Worm (Caenorhabditis elegans) whole organism, late embryonic: ENCODE measurements around the gene B0457.2.
A peak's percentile ranks its signal among the peaks of the same experiment; 100 is the strongest.

ENCODE experiments used
- C38D4.7 ChIP-seq: fragments of 200-800 bp; sonication (Bioruptor generic); optimal IDR thresholded peaks from 2 replicates; lab custom pipeline; 2018; ENCODE audit warnings: mild to moderate bottlenecking, missing genetic modification characterization, moderate library complexity, missing compliant biosample characterization
- T23F11.4 ChIP-seq: fragments of 200-800 bp; sonication (Bioruptor generic); optimal IDR thresholded peaks from 2 replicates; lab custom pipeline; 2018; ENCODE audit warnings: mild to moderate bottlenecking, missing genetic modification characterization, missing compliant biosample characterization
- Y22D7AL.16 ChIP-seq: sonication (generic microtip); optimal IDR thresholded peaks from 2 replicates; lab custom pipeline; 2016; ENCODE audit warnings: missing genetic modification characterization, missing compliant biosample characterization
- ama-1 ChIP-seq: fragments of 150-350 bp; optimal IDR thresholded peaks from 2 replicates; lab custom pipeline; 2014
- ceh-18 ChIP-seq: sonication (generic microtip); optimal IDR thresholded peaks from 2 replicates; lab custom pipeline; 2016; ENCODE audit warnings: missing genetic modification characterization, missing compliant biosample characterization
- ceh-22 ChIP-seq: sonication (generic microtip); optimal IDR thresholded peaks from 2 replicates; lab custom pipeline; 2017; ENCODE audit warnings: missing biosample characterization, missing genetic modification characterization
- ceh-30 ChIP-seq: fragments of 150-350 bp; optimal IDR thresholded peaks from 2 replicates; lab custom pipeline; 2014; ENCODE audit warnings: missing biosample characterization, missing genetic modification characterization
- ceh-31 ChIP-seq: sonication (generic microtip); optimal IDR thresholded peaks from 2 replicates; lab custom pipeline; 2016; ENCODE audit warnings: missing genetic modification characterization, missing compliant biosample characterization
- ceh-34 ChIP-seq: sonication (generic microtip); optimal IDR thresholded peaks from 2 replicates; lab custom pipeline; 2016; ENCODE audit warnings: mild to moderate bottlenecking, missing genetic modification characterization, missing compliant biosample characterization
- ceh-45 ChIP-seq: fragments of 200-800 bp; sonication (Bioruptor generic); IDR thresholded peaks from 2 replicates; pipeline ENCODE4 v1.3.6; 2022; ENCODE audit warnings: missing genetic modification reagents, missing genetic modification characterization, missing compliant biosample characterization
- ceh-48 ChIP-seq: sonication (generic microtip); optimal IDR thresholded peaks from 2 replicates; lab custom pipeline; 2016; ENCODE audit warnings: missing genetic modification characterization, inconsistent platforms, missing compliant biosample characterization
- ceh-9 ChIP-seq: sonication (generic microtip); optimal IDR thresholded peaks from 2 replicates; lab custom pipeline; 2016; ENCODE audit warnings: mild to moderate bottlenecking, missing genetic modification characterization, inconsistent platforms, missing compliant biosample characterization
- che-1 ChIP-seq: sonication (generic microtip); optimal IDR thresholded peaks from 2 replicates; lab custom pipeline; 2016; ENCODE audit warnings: mild to moderate bottlenecking, missing genetic modification characterization, missing compliant biosample characterization
- elt-2 ChIP-seq: sonication (generic microtip); optimal IDR thresholded peaks from 2 replicates; lab custom pipeline; 2016; ENCODE audit warnings: missing genetic modification reagents, missing genetic modification characterization, missing compliant biosample characterization
- elt-4 ChIP-seq: sonication (generic microtip); optimal IDR thresholded peaks from 2 replicates; lab custom pipeline; 2016; ENCODE audit warnings: missing genetic modification characterization, missing compliant biosample characterization
- eyg-1 ChIP-seq: sonication (generic microtip); optimal IDR thresholded peaks from 2 replicates; lab custom pipeline; 2016; ENCODE audit warnings: missing genotype, missing genetic modification characterization, missing compliant biosample characterization
- fax-1 ChIP-seq: sonication (generic microtip); optimal IDR thresholded peaks from 2 replicates; lab custom pipeline; 2016; ENCODE audit warnings: missing genotype, missing genetic modification characterization, missing compliant biosample characterization
- fkh-10 ChIP-seq: fragments of 150-350 bp; optimal IDR thresholded peaks from 2 replicates; lab custom pipeline; 2014; ENCODE audit warnings: missing biosample characterization, missing genetic modification reagents, missing genetic modification characterization
- gmeb-2 ChIP-seq: sonication (generic microtip); optimal IDR thresholded peaks from 2 replicates; lab custom pipeline; 2016; ENCODE audit warnings: missing genetic modification characterization, inconsistent platforms, missing compliant biosample characterization
- hlh-13 ChIP-seq: fragments of 200-800 bp; sonication (Bioruptor generic); optimal IDR thresholded peaks from 2 replicates; lab custom pipeline; 2018; ENCODE audit warnings: mild to moderate bottlenecking, missing genetic modification characterization, missing compliant biosample characterization
- hlh-15 ChIP-seq: sonication (generic microtip); optimal IDR thresholded peaks from 2 replicates; lab custom pipeline; 2016; ENCODE audit warnings: missing genetic modification characterization, missing compliant biosample characterization
- hlh-6 ChIP-seq: sonication (generic microtip); optimal IDR thresholded peaks from 2 replicates; lab custom pipeline; 2016; ENCODE audit warnings: missing genotype, missing genetic modification characterization, missing compliant biosample characterization
- hlh-8 ChIP-seq: sonication (generic microtip); optimal IDR thresholded peaks from 2 replicates; lab custom pipeline; 2016; ENCODE audit warnings: missing genotype, missing genetic modification characterization, missing compliant biosample characterization
- lim-6 ChIP-seq: sonication (generic microtip); optimal IDR thresholded peaks from 2 replicates; lab custom pipeline; 2016; ENCODE audit warnings: missing genetic modification characterization, missing compliant biosample characterization
- lin-11 ChIP-seq: fragments of 200-800 bp; sonication (Bioruptor generic); optimal IDR thresholded peaks from 2 replicates; lab custom pipeline; 2018; ENCODE audit warnings: mild to moderate bottlenecking, missing genetic modification characterization, missing compliant biosample characterization
- mec-3 ChIP-seq: sonication (generic microtip); optimal IDR thresholded peaks from 2 replicates; lab custom pipeline; 2016; ENCODE audit warnings: borderline replicate concordance, missing genetic modification characterization, missing compliant biosample characterization
- nfya-1 ChIP-seq: sonication (generic microtip); optimal IDR thresholded peaks from 2 replicates; lab custom pipeline; 2017; ENCODE audit warnings: missing genetic modification characterization, mild to moderate bottlenecking, missing compliant biosample characterization, antibody characterized with exemption, moderate library complexity
- nhr-11 ChIP-seq: fragments of 150-350 bp; optimal IDR thresholded peaks from 2 replicates; lab custom pipeline; 2014; ENCODE audit warnings: missing biosample characterization, missing genetic modification characterization
- npax-4 ChIP-seq: sonication (generic microtip); optimal IDR thresholded peaks from 2 replicates; lab custom pipeline; 2016; ENCODE audit warnings: missing genetic modification characterization, missing compliant biosample characterization
- pax-1 ChIP-seq: fragments of 150-350 bp; optimal IDR thresholded peaks from 2 replicates; lab custom pipeline; 2014; ENCODE audit warnings: missing biosample characterization, missing genetic modification characterization
- pqm-1 ChIP-seq: sonication (generic microtip); optimal IDR thresholded peaks from 2 replicates; lab custom pipeline; 2016; ENCODE audit warnings: missing genetic modification characterization, missing compliant biosample characterization
- ref-2 ChIP-seq: sonication (generic microtip); optimal IDR thresholded peaks from 2 replicates; lab custom pipeline; 2016; ENCODE audit warnings: missing genetic modification characterization, missing compliant biosample characterization
- rnt-1 ChIP-seq: sonication (generic microtip); optimal IDR thresholded peaks from 2 replicates; lab custom pipeline; 2016; ENCODE audit warnings: missing genetic modification characterization, missing compliant biosample characterization
- sdc-2 ChIP-seq: sonication (generic microtip); optimal IDR thresholded peaks from 2 replicates; lab custom pipeline; 2016; ENCODE audit warnings: missing genotype, missing genetic modification characterization, missing compliant biosample characterization
- sox-2 ChIP-seq: fragments of 200-800 bp; sonication (Bioruptor generic); IDR thresholded peaks from 2 replicates; pipeline ENCODE4 v1.3.6; 2022; ENCODE audit warnings: missing genetic modification reagents, missing genetic modification characterization, missing compliant biosample characterization
- tbx-7 ChIP-seq: sonication (generic microtip); optimal IDR thresholded peaks from 2 replicates; lab custom pipeline; 2016; ENCODE audit warnings: missing genotype, missing genetic modification characterization, missing compliant biosample characterization
- unc-3 ChIP-seq, 2 experiments: fragments of 200-800 bp in 1 of 2; sonication (Bioruptor generic) in 1 of 2; sonication (generic microtip) in 1 of 2; conservative IDR thresholded peaks in 1 of 2; optimal IDR thresholded peaks in 1 of 2; 2 replicates each; pipeline versions ENCODE4 v1.3.6 to Lab custom; 2016 to 2022; ENCODE audit warnings: missing compliant biosample characterization in 2 of 2, missing genetic modification characterization in 2 of 2, missing genetic modification reagents in 1 of 2
- zip-5 ChIP-seq: sonication (generic microtip); optimal IDR thresholded peaks from 2 replicates; lab custom pipeline; 2016; ENCODE audit warnings: missing genetic modification characterization, missing compliant biosample characterization

The B0457.2 gene

DNA sequence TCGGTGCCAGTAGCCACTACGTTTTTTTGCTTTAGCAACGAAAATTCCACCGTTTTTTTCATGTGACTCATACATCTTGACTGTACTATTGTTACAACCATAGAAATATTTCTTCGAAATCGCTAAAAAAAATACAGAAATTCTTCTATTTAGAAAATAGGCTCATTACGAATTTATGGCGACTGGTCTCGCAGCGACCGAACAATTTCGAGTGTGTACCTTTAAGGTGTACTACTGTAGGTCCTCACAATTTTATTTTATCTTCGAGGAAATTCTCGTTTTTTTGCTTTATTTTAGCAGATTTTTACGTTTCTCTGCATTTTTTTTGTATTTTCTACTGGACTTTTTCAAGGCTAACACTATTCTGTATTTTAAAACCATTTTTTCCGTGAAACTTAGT, 36.3 kb downstream of the B0457.2 start:
- TF ChIP-seq sox-2 (no peak), fax-1 (no peak), npax-4 (tag; lab: Kevin White, UChicago) (no peak), hlh-13 (GFP tag; lab: Kevin White, UChicago) (no peak), ceh-18 (no peak), T23F11.4 (GFP tag; lab: Kevin White, UChicago) (no peak), mec-3 (tag; lab: Kevin White, UChicago) (no peak), Y22D7AL.16 (tag; lab: Kevin White, UChicago) (no peak), rnt-1 (tag; lab: Kevin White, UChicago) (no peak), ceh-30 (tag; lab: Kevin White, UChicago) (no peak), nhr-11 (no peak), ama-1 (lab: Kevin White, UChicago) (no peak), ceh-48 (tag; lab: Kevin White, UChicago) (no peak), hlh-8 (tag; lab: Kevin White, UChicago) (no peak), ceh-34 (no peak), hlh-15 (tag; lab: Kevin White, UChicago) (no peak), lin-11 (tag; lab: Kevin White, UChicago) (no peak)

DNA sequence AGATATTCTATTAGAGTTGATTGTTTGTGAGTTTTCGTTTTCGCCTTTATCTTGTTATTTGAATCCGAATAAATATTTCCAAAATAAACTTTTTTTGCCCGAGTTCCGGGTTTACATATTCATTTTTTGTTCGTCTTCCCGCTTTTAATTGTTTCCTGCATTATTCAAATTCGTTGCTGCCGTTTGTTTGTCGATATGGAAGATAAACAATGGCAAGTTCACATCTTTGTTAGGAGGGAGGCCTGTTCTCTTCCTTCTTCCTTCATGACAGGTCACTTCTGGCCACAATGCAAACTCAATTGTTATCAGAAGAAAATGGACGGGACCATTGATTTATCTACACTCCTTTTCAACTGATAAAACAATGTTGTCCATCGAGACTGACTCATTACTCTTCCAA, 36.8 kb downstream of the B0457.2 start:
- TF ChIP-seq unc-3 (GFP tag; conservative IDR thresholded peaks at IDR 0.05; lab: Robert Waterston, UW) (no peak), unc-3 (tag; optimal IDR thresholded peaks at IDR 0.05; lab: Kevin White, UChicago) (no peak), elt-2 (tag; lab: Kevin White, UChicago) (peak; percentile 80)

- TF ChIP-seq ceh-18 (no peak), fkh-10 (GFP tag; lab: Kevin White, UChicago) (no peak), ceh-9 (tag; lab: Kevin White, UChicago) (no peak), pax-1 (tag; lab: Kevin White, UChicago) (no peak), ceh-22 (tag; lab: Kevin White, UChicago) (no peak), elt-2 (tag; lab: Kevin White, UChicago) (no peak), npax-4 (tag; lab: Kevin White, UChicago) (no peak), che-1 (tag; lab: Kevin White, UChicago) (no peak), eyg-1 (tag; lab: Kevin White, UChicago) (no peak), nfya-1 (no peak), hlh-6 (tag; lab: Kevin White, UChicago) (no peak), Y22D7AL.16 (tag; lab: Kevin White, UChicago) (no peak), tbx-7 (no peak)
Observed at ce11 chrII:8884262-8884949, 41.9 kb downstream of the B0457.2 start, which contains the start of the genes T07D4.5 and ddx-19. T07D4.5 (minus strand) TSS chrII:8884332. ddx-19 (plus strand) TSS chrII:8884899.

ce11 chrII:8883559-8883958, 42.8 kb downstream of the B0457.2 start, which contains the start of gene rha-1:
rha-1 (minus strand) TSS chrII:8883659.
- TF ChIP-seq hlh-15 (tag; lab: Kevin White, UChicago) = no peak
- TF ChIP-seq zip-5 (tag; lab: Kevin White, UChicago) = no peak
- TF ChIP-seq C38D4.7 (GFP tag; lab: Kevin White, UChicago) = no peak
- no peak for TF ChIP-seq sdc-2 (tag; lab: Kevin White, UChicago)
- no peak for TF ChIP-seq ceh-9 (tag; lab: Kevin White, UChicago)
- TF ChIP-seq ceh-34 = no peak
- no peak for TF ChIP-seq ceh-45 (GFP tag; lab: Robert Waterston, UW)
- TF ChIP-seq ref-2 (tag; lab: Kevin White, UChicago) = no peak
- TF ChIP-seq ceh-31 (tag; lab: Kevin White, UChicago) = no peak
- no peak for TF ChIP-seq tbx-7
- no peak for TF ChIP-seq fkh-10 (GFP tag; lab: Kevin White, UChicago)
- no peak for TF ChIP-seq pqm-1 (tag; lab: Kevin White, UChicago)
- TF ChIP-seq gmeb-2 (tag; lab: Kevin White, UChicago) = no peak
- no peak for TF ChIP-seq lim-6 (tag; lab: Kevin White, UChicago)
- no peak for TF ChIP-seq elt-4 (tag; lab: Kevin White, UChicago)
